Fruit fly (Drosophila melanogaster) whole organism, embryonic: ENCODE results near the gene Nxf3.

Experiments
- ATbp ChIP-seq: fragments of 200-800 bp; sonication (Bioruptor generic); optimal IDR thresholded peaks from 2 replicates; lab custom pipeline; 2017; ENCODE audit warnings: missing biosample characterization, mild to moderate bottlenecking, missing genetic modification characterization, missing genetic modification reagents
- CG10654 ChIP-seq: fragments of 200-800 bp; sonication (Bioruptor generic); optimal IDR thresholded peaks from 2 replicates; lab custom pipeline; 2016; ENCODE audit warnings: missing biosample characterization, missing genetic modification characterization
- CG10979 ChIP-seq: fragments of 200-800 bp; sonication (Bioruptor generic); optimal IDR thresholded peaks from 2 replicates; lab custom pipeline; 2018; ENCODE audit warnings: missing biosample characterization, mild to moderate bottlenecking, missing genetic modification characterization, moderate library complexity
- CG11398 ChIP-seq: fragments of 200-800 bp; sonication (Bioruptor generic); optimal IDR thresholded peaks from 2 replicates; lab custom pipeline; 2016; ENCODE audit warnings: missing biosample characterization, missing genetic modification characterization
- CG11695 ChIP-seq: fragments of 200-800 bp; sonication (Bioruptor generic); IDR thresholded peaks from 3 replicates; pipeline ENCODE4 v1.3.6; 2022; ENCODE audit warnings: missing biosample characterization, missing genetic modification characterization
- CG12071 ChIP-seq: fragments of 200-800 bp; sonication (Bioruptor generic); optimal IDR thresholded peaks from 3 replicates; lab custom pipeline; 2018; ENCODE audit warnings: missing biosample characterization, mild to moderate bottlenecking, missing genetic modification characterization
- CG13296 ChIP-seq: fragments of 200-800 bp; sonication (Bioruptor generic); optimal IDR thresholded peaks from 3 replicates; lab custom pipeline; 2018; ENCODE audit warnings: missing biosample characterization, mild to moderate bottlenecking, missing genetic modification characterization
- CG15601 ChIP-seq: fragments of 200-800 bp; sonication (Bioruptor generic); optimal IDR thresholded peaks from 3 replicates; lab custom pipeline; 2019; ENCODE audit warnings: missing biosample characterization, mild to moderate bottlenecking, missing genetic modification characterization, moderate library complexity
- CG1602 ChIP-seq: fragments of 200-800 bp; sonication (Bioruptor generic); optimal IDR thresholded peaks from 3 replicates; lab custom pipeline; 2016; ENCODE audit warnings: missing biosample characterization, missing genetic modification characterization
- CG16863 ChIP-seq: fragments of 200-800 bp; sonication (Bioruptor generic); optimal IDR thresholded peaks from 3 replicates; lab custom pipeline; 2016; ENCODE audit warnings: missing biosample characterization, missing genetic modification characterization
- CG17568 ChIP-seq: fragments of 200-800 bp; sonication (Bioruptor generic); optimal IDR thresholded peaks from 2 replicates; lab custom pipeline; 2018; ENCODE audit warnings: missing biosample characterization, mild to moderate bottlenecking, missing genetic modification characterization, moderate library complexity
- CG18764 ChIP-seq: fragments of 200-800 bp; sonication (Bioruptor generic); optimal IDR thresholded peaks from 3 replicates; lab custom pipeline; 2016; ENCODE audit warnings: missing biosample characterization, missing genetic modification characterization
- CG2202 ChIP-seq: fragments of 200-800 bp; sonication (Bioruptor generic); optimal IDR thresholded peaks from 2 replicates; lab custom pipeline; 2018; ENCODE audit warnings: missing biosample characterization, mild to moderate bottlenecking, missing genetic modification characterization
- CG3838 ChIP-seq: fragments of 200-800 bp; sonication (Bioruptor generic); optimal IDR thresholded peaks from 3 replicates; lab custom pipeline; 2016; ENCODE audit warnings: missing biosample characterization, missing genetic modification characterization
- CG3995 ChIP-seq: fragments of 200-800 bp; sonication (Bioruptor generic); optimal IDR thresholded peaks from 3 replicates; lab custom pipeline; 2016; ENCODE audit warnings: missing biosample characterization, missing genetic modification characterization
- CG7357 ChIP-seq: fragments of 200-800 bp; sonication (Bioruptor generic); IDR thresholded peaks from 3 replicates; pipeline ENCODE4 v1.3.6; 2022; ENCODE audit warnings: missing biosample characterization, missing genetic modification characterization
- CG8359 ChIP-seq: fragments of 200-800 bp; sonication (Bioruptor generic); optimal IDR thresholded peaks from 2 replicates; lab custom pipeline; 2017; ENCODE audit warnings: missing biosample characterization, mild to moderate bottlenecking, missing genetic modification characterization, borderline replicate concordance
- CG8478 ChIP-seq: fragments of >200 bp; optimal IDR thresholded peaks from 2 replicates; lab custom pipeline; 2018
- CG9609 ChIP-seq: fragments of 200-800 bp; sonication (Bioruptor generic); optimal IDR thresholded peaks from 3 replicates; lab custom pipeline; 2016; ENCODE audit warnings: missing biosample characterization, missing genetic modification characterization
- CG9876 ChIP-seq: fragments of 200-800 bp; sonication (Bioruptor generic); optimal IDR thresholded peaks from 2 replicates; lab custom pipeline; 2016; ENCODE audit warnings: missing biosample characterization, missing genetic modification characterization
- Chrac-16 ChIP-seq: fragments of 200-800 bp; sonication (Bioruptor generic); optimal IDR thresholded peaks from 3 replicates; lab custom pipeline; 2016; ENCODE audit warnings: missing biosample characterization, missing genetic modification characterization
- CrebB ChIP-seq: fragments of 200-800 bp; sonication (Bioruptor generic); optimal IDR thresholded peaks from 3 replicates; lab custom pipeline; 2018; ENCODE audit warnings: missing biosample characterization, mild to moderate bottlenecking, missing genetic modification characterization
- Dad ChIP-seq: fragments of 200-800 bp; sonication (Bioruptor generic); optimal IDR thresholded peaks from 3 replicates; lab custom pipeline; 2016; ENCODE audit warnings: missing biosample characterization, missing genetic modification characterization
- Dbx ChIP-seq: fragments of 200-800 bp; sonication (Bioruptor generic); IDR thresholded peaks from 3 replicates; pipeline ENCODE4 v1.3.6; 2022; ENCODE audit warnings: missing biosample characterization, missing genetic modification characterization
- Dek ChIP-seq: fragments of 200-800 bp; sonication (Bioruptor generic); optimal IDR thresholded peaks from 3 replicates; lab custom pipeline; 2019; ENCODE audit warnings: missing biosample characterization, mild to moderate bottlenecking, missing genetic modification characterization, moderate library complexity
- ERR ChIP-seq: fragments of 200-800 bp; sonication (Bioruptor generic); optimal IDR thresholded peaks from 2 replicates; lab custom pipeline; 2016; ENCODE audit warnings: missing biosample characterization, missing genetic modification characterization
- Ets97D ChIP-seq: fragments of 200-800 bp; sonication (Bioruptor generic); optimal IDR thresholded peaks from 3 replicates; lab custom pipeline; 2016; ENCODE audit warnings: missing biosample characterization, missing genetic modification characterization
- Gsc ChIP-seq: fragments of 200-800 bp; sonication (Bioruptor generic); IDR thresholded peaks from 2 replicates; pipeline ENCODE4 v1.3.6; 2022; ENCODE audit warnings: missing biosample characterization, missing genetic modification characterization
- Hand ChIP-seq: fragments of 200-800 bp; sonication (Bioruptor generic); optimal IDR thresholded peaks from 2 replicates; lab custom pipeline; 2017; ENCODE audit warnings: mild to moderate bottlenecking, missing biosample characterization, missing genetic modification reagents, missing genetic modification characterization
- Hr78 ChIP-seq, 2 experiments: fragments of 200-800 bp in 1 of 2; fragments of >200 bp in 1 of 2; sonication (Bioruptor generic) in 1 of 2; optimal IDR thresholded peaks; 2 replicates each; lab custom pipeline; 2017 to 2019; ENCODE audit warnings: missing biosample characterization in 2 of 2, missing genetic modification characterization in 2 of 2, mild to moderate bottlenecking in 1 of 2, moderate library complexity in 1 of 2
- Jarid2 ChIP-seq: fragments of 200-800 bp; sonication (Bioruptor generic); optimal IDR thresholded peaks from 3 replicates; lab custom pipeline; 2017; ENCODE audit warnings: mild to moderate bottlenecking, missing biosample characterization, missing genetic modification reagents, missing genetic modification characterization
- Mrtf ChIP-seq: fragments of 200-800 bp; sonication (Bioruptor generic); IDR thresholded peaks from 3 replicates; pipeline ENCODE4 v1.3.6; 2022; ENCODE audit warnings: missing biosample characterization, missing genetic modification characterization
- Neu2 ChIP-seq: fragments of 200-800 bp; sonication (Bioruptor generic); optimal IDR thresholded peaks from 3 replicates; lab custom pipeline; 2016; ENCODE audit warnings: missing biosample characterization, missing genetic modification characterization, borderline replicate concordance
- Ravus ChIP-seq: fragments of 200-800 bp; sonication (Bioruptor generic); IDR thresholded peaks from 2 replicates; pipeline ENCODE4 v1.3.6; 2022; ENCODE audit warnings: missing biosample characterization, missing genetic modification characterization
- Rx ChIP-seq: fragments of 200-800 bp; sonication (Bioruptor generic); IDR thresholded peaks from 2 replicates; pipeline ENCODE4 v1.3.6; 2022; ENCODE audit warnings: missing biosample characterization, missing genetic modification characterization
- Side ChIP-seq: fragments of 200-800 bp; sonication (Bioruptor generic); optimal IDR thresholded peaks from 2 replicates; lab custom pipeline; 2016; ENCODE audit warnings: missing biosample characterization, missing genetic modification characterization
- TFAM ChIP-seq: fragments of 200-800 bp; sonication (Bioruptor generic); optimal IDR thresholded peaks from 2 replicates; lab custom pipeline; 2017; ENCODE audit warnings: missing biosample characterization, missing genetic modification characterization, inconsistent platforms
- ab ChIP-seq: fragments of 200-800 bp; sonication (Bioruptor generic); optimal IDR thresholded peaks from 2 replicates; lab custom pipeline; 2016; ENCODE audit warnings: missing biosample characterization, missing genetic modification characterization
- al ChIP-seq: fragments of 200-800 bp; sonication (Bioruptor generic); IDR thresholded peaks from 2 replicates; pipeline ENCODE4 v1.3.6; 2022; ENCODE audit warnings: missing biosample characterization, missing genetic modification characterization
- ap ChIP-seq: fragments of 200-800 bp; sonication (Bioruptor generic); IDR thresholded peaks from 2 replicates; pipeline ENCODE4 v1.3.6; 2022; ENCODE audit warnings: missing biosample characterization, missing genetic modification characterization
- bcd ChIP-seq: fragments of 200-800 bp; sonication (Bioruptor generic); optimal IDR thresholded peaks from 2 replicates; lab custom pipeline; 2017; ENCODE audit warnings: missing biosample characterization, mild to moderate bottlenecking, missing genetic modification characterization
- chn ChIP-seq: fragments of 200-800 bp; sonication (Bioruptor generic); optimal IDR thresholded peaks from 2 replicates; lab custom pipeline; 2016; ENCODE audit warnings: missing biosample characterization, missing genetic modification characterization
- croc ChIP-seq: fragments of 200-800 bp; sonication (Bioruptor generic); conservative IDR thresholded peaks from 3 replicates; pipeline ENCODE4 v1.3.6; 2022; ENCODE audit warnings: missing biosample characterization, missing genetic modification characterization
- dysf ChIP-seq: fragments of 200-800 bp; sonication (Bioruptor generic); IDR thresholded peaks from 3 replicates; pipeline ENCODE4 v1.3.6; 2022; ENCODE audit warnings: missing biosample characterization, missing genetic modification characterization
- fd64A ChIP-seq: fragments of 200-800 bp; sonication (Bioruptor generic); optimal IDR thresholded peaks from 3 replicates; lab custom pipeline; 2018; ENCODE audit warnings: missing biosample characterization, mild to moderate bottlenecking, missing genetic modification characterization
- jumu ChIP-seq: fragments of 200-800 bp; sonication (Bioruptor generic); optimal IDR thresholded peaks from 3 replicates; lab custom pipeline; 2016; ENCODE audit warnings: missing biosample characterization, missing genetic modification characterization
- pb ChIP-seq: fragments of 200-800 bp; sonication (Bioruptor generic); optimal IDR thresholded peaks from 3 replicates; lab custom pipeline; 2016; ENCODE audit warnings: missing biosample characterization, missing genetic modification characterization
- pzg ChIP-seq: fragments of 200-800 bp; sonication (Bioruptor generic); optimal IDR thresholded peaks from 3 replicates; lab custom pipeline; 2018; ENCODE audit warnings: missing biosample characterization, mild to moderate bottlenecking, missing genetic modification characterization, moderate library complexity
- rib ChIP-seq: fragments of 200-800 bp; sonication (Bioruptor generic); IDR thresholded peaks from 2 replicates; pipeline ENCODE4 v1.3.6; 2022; ENCODE audit warnings: missing biosample characterization, missing genetic modification characterization
- sens ChIP-seq: fragments of 200-800 bp; sonication (Bioruptor generic); peaks from one replicate; lab custom pipeline; 2016; ENCODE audit warnings: missing biosample characterization, missing genetic modification characterization
- unpg ChIP-seq: fragments of 200-800 bp; sonication (Bioruptor generic); optimal IDR thresholded peaks from 3 replicates; lab custom pipeline; 2018; ENCODE audit warnings: missing biosample characterization, mild to moderate bottlenecking, missing genetic modification characterization, moderate library complexity

The Nxf3 gene

dm6 chr3L:13928769-13929594 is 36.0 kb upstream of the Nxf3 start, which contains the start of the genes CG8833 and DCTN1-p150 (continued):
- no peak for TF ChIP-seq Side (GFP tag; lab: Kevin White, UChicago)
- TF ChIP-seq rib (GFP tag; lab: Robert Waterston, UW): peak; percentile 82
- TF ChIP-seq CG13296 (GFP tag; lab: Kevin White, UChicago): no peak
- TF ChIP-seq chn: peak; percentile 32
- TF ChIP-seq CG10979 (tag; lab: Kevin White, UChicago): no peak
- 0 out of 3 replicates have a peak, but pooled peaks have one; percentile 16 for TF ChIP-seq Dbx
- TF ChIP-seq CG10654 (GFP tag; lab: Kevin White, UChicago): peak; percentile 14
- TF ChIP-seq pzg (GFP tag; lab: Kevin White, UChicago): peak; percentile 39
- TF ChIP-seq unpg (GFP tag; lab: Kevin White, UChicago): no peak
- no peak for TF ChIP-seq ERR
- peak; percentile 49; the same call in 1 of the 3 replicates for TF ChIP-seq dysf
- TF ChIP-seq CG3995 (GFP tag; lab: Kevin White, UChicago): peak; percentile 96
- TF ChIP-seq CG9609 (GFP tag; lab: Kevin White, UChicago): peak; percentile 49
- TF ChIP-seq fd64A (GFP tag; lab: Kevin White, UChicago): no peak
- TF ChIP-seq ap (GFP tag; lab: Robert Waterston, UW): no peak
- no peak for TF ChIP-seq TFAM (GFP tag; lab: Kevin White, UChicago)
- TF ChIP-seq Rx: no peak
- no peak for TF ChIP-seq Jarid2
- TF ChIP-seq croc (GFP tag; lab: Robert Waterston, UW): no peak
- no peak; the same call in 1 of the 2 replicates for TF ChIP-seq al (GFP tag; lab: Robert Waterston, UW)
- peak; percentile 18 for TF ChIP-seq CG9876 (GFP tag; lab: Kevin White, UChicago)
- no peak for TF ChIP-seq CG8478 (lab: Kevin White, UChicago)
- no peak for TF ChIP-seq CrebB (tag; lab: Kevin White, UChicago)
- TF ChIP-seq ATbp (GFP tag; lab: Kevin White, UChicago): no peak
- TF ChIP-seq sens (GFP tag; lab: Kevin White, UChicago): peak; percentile 90
- no peak for TF ChIP-seq Hand
- TF ChIP-seq CG16863 (GFP tag; lab: Kevin White, UChicago): peak; percentile 4
- TF ChIP-seq CG15601 (tag; lab: Kevin White, UChicago): peak; percentile 13
- TF ChIP-seq CG3838 (GFP tag; lab: Kevin White, UChicago): no peak
- TF ChIP-seq CG2202: no peak
- peak; percentile 21 for TF ChIP-seq Ets97D (GFP tag; lab: Kevin White, UChicago)
- no peak for TF ChIP-seq CG8359 (GFP tag; lab: Kevin White, UChicago)
- TF ChIP-seq CG18764: no peak
- peak; percentile 63 for TF ChIP-seq Chrac-16
- no peak for TF ChIP-seq Mrtf (GFP tag; lab: Robert Waterston, UW)
- TF ChIP-seq CG17568 (GFP tag; lab: Kevin White, UChicago): no peak
- TF ChIP-seq Neu2 (GFP tag; lab: Kevin White, UChicago): no peak
- no peak for TF ChIP-seq pb (GFP tag; lab: Kevin White, UChicago)
- TF ChIP-seq Hr78 (GFP tag; optimal IDR thresholded peaks at IDR 0.05; lab: Kevin White, UChicago): no peak
- TF ChIP-seq Ravus (GFP tag; lab: Robert Waterston, UW): no peak
- TF ChIP-seq CG7357 (GFP tag; lab: Robert Waterston, UW): no peak
- TF ChIP-seq CG11398 (GFP tag; lab: Kevin White, UChicago): no peak
- TF ChIP-seq Dad (GFP tag; lab: Kevin White, UChicago): no peak
- no peak for TF ChIP-seq CG11695 (GFP tag; lab: Robert Waterston, UW)
- no peak for TF ChIP-seq ab
- no peak for TF ChIP-seq CG12071 (GFP tag; lab: Kevin White, UChicago)
- TF ChIP-seq Gsc: no peak
- TF ChIP-seq CG1602 (GFP tag; lab: Kevin White, UChicago): peak; percentile 44
- peak; percentile 30 for TF ChIP-seq bcd (GFP tag; lab: Kevin White, UChicago)
- TF ChIP-seq Dek (tag; lab: Kevin White, UChicago): peak; percentile 23
- TF ChIP-seq jumu (GFP tag; lab: Kevin White, UChicago): no peak
